Fruit fly (Drosophila melanogaster) S2 (cell line): ENCODE data around the gene sun.

Experiments
- CG8478 ChIP-seq: fragments of >200 bp; optimal IDR thresholded peaks from 2 replicates; lab custom pipeline; 2018
- CTCF ChIP-seq, 2 experiments: fragments of >200 bp; optimal IDR thresholded peaks; 2 replicates each; lab custom pipeline; 2018

dm6 chrX:15833957-15834356 lies 15.1 kb downstream of the sun start:
- TF ChIP-seq CG8478 (lab: Kevin White, UChicago) (no peak), CTCF (optimal IDR thresholded peaks at IDR 0.05; lab: Kevin White, UChicago) (no peak)
